Worm (Caenorhabditis elegans) whole organism, young adult: ENCODE measurements around the gene snrp-40.1.

Source experiments
- B0035.1 ChIP-seq: sonication (generic microtip); optimal IDR thresholded peaks from 2 replicates; lab custom pipeline; 2016; ENCODE audit warnings: missing genetic modification characterization, mild to moderate bottlenecking, missing compliant biosample characterization, missing genotype, missing genetic modification reagents
- B0261.1 ChIP-seq: sonication (generic microtip); optimal IDR thresholded peaks from 2 replicates; lab custom pipeline; 2016; ENCODE audit warnings: mild to moderate bottlenecking, missing genetic modification characterization, moderate library complexity, missing compliant biosample characterization
- B0336.3 ChIP-seq: fragments of 200-800 bp; sonication (Bioruptor generic); IDR thresholded peaks from 2 replicates; pipeline ENCODE4 v1.3.6; 2022; ENCODE audit warnings: missing genetic modification characterization, missing compliant biosample characterization
- T07F8.4 ChIP-seq: sonication (generic microtip); optimal IDR thresholded peaks from 2 replicates; lab custom pipeline; 2016; ENCODE audit warnings: mild to moderate bottlenecking, missing genetic modification characterization, moderate library complexity, missing compliant biosample characterization
- Y67H2A.10 ChIP-seq: fragments of 200-800 bp; sonication (Bioruptor generic); conservative IDR thresholded peaks from 2 replicates; pipeline ENCODE4 v1.3.6; 2022; ENCODE audit warnings: missing genetic modification reagents, missing genetic modification characterization, missing compliant biosample characterization
- ZK185.1 ChIP-seq: sonication (generic microtip); optimal IDR thresholded peaks from 2 replicates; lab custom pipeline; 2016; ENCODE audit warnings: mild to moderate bottlenecking, missing genetic modification characterization, missing compliant biosample characterization; ENCODE audit not compliant: poor library complexity, severe bottlenecking
- aptf-2 ChIP-seq: fragments of 200-800 bp; sonication (Bioruptor generic); conservative IDR thresholded peaks from 2 replicates; pipeline ENCODE4 v1.3.6; 2022; ENCODE audit warnings: missing genetic modification reagents, missing genetic modification characterization, missing compliant biosample characterization
- atf-7 ChIP-seq: sonication (generic microtip); optimal IDR thresholded peaks from 2 replicates; lab custom pipeline; 2017; ENCODE audit warnings: mild to moderate bottlenecking, missing genetic modification characterization, missing compliant biosample characterization
- bed-1 ChIP-seq: fragments of 200-800 bp; sonication (Bioruptor generic); IDR thresholded peaks from 2 replicates; pipeline ENCODE4 v1.3.6; 2022; ENCODE audit warnings: missing genetic modification reagents, missing genetic modification characterization, missing compliant biosample characterization
- cebp-1 ChIP-seq, 2 experiments: fragments of 200-800 bp in 1 of 2; sonication (Bioruptor generic) in 1 of 2; sonication (generic microtip) in 1 of 2; IDR thresholded peaks in 1 of 2; optimal IDR thresholded peaks in 1 of 2; 2 replicates each; pipeline versions ENCODE4 v1.3.6 to Lab custom; 2017 to 2022; ENCODE audit warnings: missing compliant biosample characterization in 2 of 2, missing genetic modification characterization in 2 of 2, mild to moderate bottlenecking in 1 of 2, missing genetic modification reagents in 1 of 2, moderate library complexity in 1 of 2
- cebp-2 ChIP-seq: fragments of 200-800 bp; sonication (Bioruptor generic); IDR thresholded peaks from 2 replicates; pipeline ENCODE4 v1.3.6; 2022; ENCODE audit warnings: missing genetic modification characterization, missing compliant biosample characterization
- dox-1 ChIP-seq: fragments of 200-800 bp; sonication (Bioruptor generic); IDR thresholded peaks from 2 replicates; pipeline ENCODE4 v1.3.6; 2022; ENCODE audit warnings: missing genetic modification reagents, missing genetic modification characterization, missing compliant biosample characterization
- dpl-1 ChIP-seq: fragments of 150-350 bp; optimal IDR thresholded peaks from 2 replicates; lab custom pipeline; 2014; ENCODE audit warnings: missing biosample characterization, missing genetic modification reagents, missing genetic modification characterization
- ets-4 ChIP-seq: fragments of 200-800 bp; sonication (Bioruptor generic); optimal IDR thresholded peaks from 2 replicates; lab custom pipeline; 2018; ENCODE audit warnings: mild to moderate bottlenecking, missing genetic modification characterization, missing compliant biosample characterization
- hmg-1.2 ChIP-seq: fragments of 200-800 bp; sonication (Bioruptor generic); IDR thresholded peaks from 2 replicates; pipeline ENCODE4 v1.3.6; 2022; ENCODE audit warnings: missing genetic modification reagents, missing genetic modification characterization, missing compliant biosample characterization
- hrde-1 ChIP-seq: sonication (generic microtip); optimal IDR thresholded peaks from 2 replicates; lab custom pipeline; 2016; ENCODE audit warnings: missing genetic modification characterization, mild to moderate bottlenecking, missing compliant biosample characterization, moderate library complexity, missing genotype, missing genetic modification reagents, borderline replicate concordance
- hsf-1 ChIP-seq: fragments of 200-800 bp; sonication (Bioruptor generic); IDR thresholded peaks from 2 replicates; pipeline ENCODE4 v1.3.6; 2022; ENCODE audit warnings: missing genetic modification reagents, missing genetic modification characterization, missing compliant biosample characterization
- let-526 ChIP-seq: fragments of 200-800 bp; sonication (Bioruptor generic); IDR thresholded peaks from 2 replicates; pipeline ENCODE4 v1.3.6; 2022; ENCODE audit warnings: missing genetic modification reagents, missing genetic modification characterization, missing compliant biosample characterization
- lin-26 ChIP-seq: fragments of 200-800 bp; sonication (Bioruptor generic); IDR thresholded peaks from 2 replicates; pipeline ENCODE4 v1.3.6; 2022; ENCODE audit warnings: missing genetic modification reagents, missing genetic modification characterization, missing compliant biosample characterization
- lin-54 ChIP-seq: fragments of 200-800 bp; sonication (Bioruptor generic); optimal IDR thresholded peaks from 2 replicates; lab custom pipeline; 2018; ENCODE audit warnings: mild to moderate bottlenecking, missing genetic modification characterization, missing compliant biosample characterization
- lsl-1 ChIP-seq: fragments of 200-800 bp; sonication (Bioruptor generic); optimal IDR thresholded peaks from 2 replicates; lab custom pipeline; 2018; ENCODE audit warnings: mild to moderate bottlenecking, missing genetic modification characterization, moderate library complexity, missing compliant biosample characterization
- madf-3 ChIP-seq: fragments of 200-800 bp; sonication (Bioruptor generic); IDR thresholded peaks from 2 replicates; pipeline ENCODE4 v1.3.6; 2022; ENCODE audit warnings: missing genetic modification reagents, missing genetic modification characterization, missing compliant biosample characterization
- nhr-80 ChIP-seq: sonication (generic microtip); optimal IDR thresholded peaks from 2 replicates; lab custom pipeline; 2016; ENCODE audit warnings: missing genetic modification characterization, missing compliant biosample characterization
- ztf-28 ChIP-seq: fragments of 200-800 bp; sonication (Bioruptor generic); IDR thresholded peaks from 2 replicates; pipeline ENCODE4 v1.3.6; 2022; ENCODE audit warnings: missing genetic modification reagents, missing genetic modification characterization, missing compliant biosample characterization

Gene snrp-40.1

DNA sequence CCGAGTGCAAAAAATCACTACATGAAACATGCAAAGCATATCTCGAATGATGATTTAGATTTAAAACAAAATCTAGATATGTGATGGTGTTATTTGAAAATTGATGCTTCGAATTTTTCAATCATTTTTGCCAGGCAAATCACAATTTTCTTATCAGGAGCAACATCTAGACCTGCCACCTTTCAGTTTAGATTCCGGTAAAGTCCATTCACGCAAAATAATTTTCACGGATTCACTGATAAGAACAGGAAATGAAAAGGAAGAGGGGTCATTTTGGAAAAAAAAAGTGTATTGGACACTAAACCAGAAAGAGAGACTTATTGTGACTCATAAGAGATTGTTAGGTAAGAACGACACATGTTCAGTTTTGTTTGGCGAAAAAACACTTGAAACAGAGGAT lies 47.7 kb downstream of the snrp-40.1 start:
- peak; percentile 79 for TF ChIP-seq nhr-80
- TF ChIP-seq B0035.1 (tag; lab: Kevin White, UChicago) = no peak
- TF ChIP-seq atf-7 (tag; lab: Kevin White, UChicago) = no peak
- peak; percentile 81 for TF ChIP-seq ets-4 (GFP tag; lab: Kevin White, UChicago)

DNA sequence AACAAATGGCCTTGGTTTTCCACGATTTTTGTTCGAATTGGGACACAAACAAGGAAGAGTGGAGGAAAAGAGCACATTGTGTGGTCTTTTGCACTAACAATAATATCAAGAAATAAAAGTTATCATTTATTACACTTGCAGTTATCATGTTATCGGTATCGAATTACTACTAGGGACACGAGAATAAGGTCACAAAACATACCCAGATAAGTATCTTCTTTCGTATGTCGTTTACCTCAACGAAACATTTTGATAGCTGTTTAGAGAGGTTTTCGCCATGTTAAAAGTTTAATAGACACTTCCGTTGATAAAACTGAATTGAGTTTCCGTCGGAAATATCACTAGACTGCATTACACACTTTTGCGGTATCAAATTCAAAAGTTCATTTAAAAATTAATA lies 48.6 kb downstream of the snrp-40.1 start:
- TF ChIP-seq hsf-1 (GFP tag; lab: Robert Waterston, UW) (no peak), cebp-2 (GFP tag; lab: Robert Waterston, UW) (no peak), lin-54 (GFP tag; lab: Kevin White, UChicago) (no peak), dox-1 (GFP tag; lab: Robert Waterston, UW) (no peak), ztf-28 (GFP tag; lab: Robert Waterston, UW) (no peak), aptf-2 (GFP tag; lab: Robert Waterston, UW) (no peak), cebp-1 (GFP tag; IDR thresholded peaks at IDR 0.05; lab: Robert Waterston, UW) (no peak), cebp-1 (tag; optimal IDR thresholded peaks at IDR 0.05; lab: Kevin White, UChicago) (no peak), B0035.1 (tag; lab: Kevin White, UChicago) (no peak), lsl-1 (no peak), madf-3 (GFP tag; lab: Robert Waterston, UW) (no peak), hmg-1.2 (GFP tag; lab: Robert Waterston, UW) (no peak), atf-7 (tag; lab: Kevin White, UChicago) (no peak), T07F8.4 (no peak), Y67H2A.10 (no peak), B0336.3 (GFP tag; lab: Robert Waterston, UW) (no peak), let-526 (GFP tag; lab: Robert Waterston, UW) (no peak), dpl-1 (GFP tag; lab: Kevin White, UChicago) (no peak), B0261.1 (tag; lab: Kevin White, UChicago) (no peak)

DNA sequence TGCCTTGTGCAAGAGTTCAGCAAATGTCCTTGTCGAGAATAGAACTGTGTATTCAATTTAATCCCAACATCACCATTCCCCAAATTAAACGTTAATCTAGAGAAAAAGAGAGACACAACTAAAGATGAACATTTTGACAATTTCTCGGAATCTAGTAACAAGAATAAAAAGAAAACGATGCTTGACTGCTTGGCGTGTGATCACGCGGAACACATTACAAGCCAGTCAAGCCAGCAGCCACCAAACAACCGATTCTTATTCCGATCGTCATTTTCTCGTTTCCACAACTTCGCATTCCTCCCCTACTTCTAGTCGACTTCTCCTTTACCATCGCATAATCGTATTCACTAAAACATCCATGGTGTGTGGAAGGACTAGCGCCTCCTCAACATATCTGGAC lies 50.2 kb downstream of the snrp-40.1 start:
- TF ChIP-seq bed-1 (GFP tag; lab: Robert Waterston, UW) (0 out of 2 replicates have a peak, but pooled peaks have one; percentile 26), hrde-1 (tag; lab: Kevin White, UChicago) (no peak)

DNA sequence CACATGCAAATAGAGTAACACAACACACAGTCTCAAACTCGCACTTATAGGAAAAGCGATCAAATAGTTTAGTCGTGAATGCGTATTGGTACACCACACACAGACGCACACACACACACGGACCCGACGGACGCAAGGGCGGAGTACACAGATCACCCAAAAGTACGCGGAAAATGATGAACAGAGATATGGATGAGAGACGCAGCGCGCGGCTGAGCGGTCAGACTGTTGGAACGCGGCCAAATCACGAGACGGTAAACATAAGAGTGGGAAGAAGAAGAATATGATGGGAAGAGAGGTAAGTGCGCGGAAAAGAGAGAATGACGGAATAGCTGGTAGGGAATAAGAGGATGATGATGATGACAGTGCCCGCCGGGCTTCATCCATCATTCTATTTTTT lies 51.5 kb downstream of the snrp-40.1 start:
- no peak for TF ChIP-seq ZK185.1 (tag; lab: Kevin White, UChicago)
- peak; percentile 39; the same call in 1 of the 2 replicates for TF ChIP-seq lin-26 (GFP tag; lab: Robert Waterston, UW)
